Worm (Caenorhabditis elegans) whole organism, L4 larva: ENCODE data around the gene fbxb-58.

Experiments
- F10B5.3 ChIP-seq: sonication (generic microtip); optimal IDR thresholded peaks from 2 replicates; lab custom pipeline; 2016; ENCODE audit warnings: mild to moderate bottlenecking, missing genetic modification characterization, missing compliant biosample characterization
- F37D6.2 ChIP-seq: sonication (generic microtip); optimal IDR thresholded peaks from 2 replicates; lab custom pipeline; 2016; ENCODE audit warnings: mild to moderate bottlenecking, missing genetic modification characterization, missing compliant biosample characterization
- F44E2.7 ChIP-seq: fragments of 200-800 bp; sonication (Bioruptor generic); IDR thresholded peaks from 2 replicates; pipeline ENCODE4 v2.1.2; 2022; ENCODE audit warnings: missing genetic modification characterization, missing compliant biosample characterization
- Y48G9A.11 ChIP-seq: fragments of 200-800 bp; sonication (Bioruptor generic); IDR thresholded peaks from 2 replicates; pipeline ENCODE4 v1.3.6; 2022; ENCODE audit warnings: missing genetic modification reagents, missing genetic modification characterization, missing compliant biosample characterization
- aha-1 ChIP-seq: fragments of 150-350 bp; peaks from one replicate; lab custom pipeline; 2014; ENCODE audit warnings: missing biosample characterization, missing genetic modification characterization
- attf-4 ChIP-seq: sonication (generic microtip); optimal IDR thresholded peaks from 3 replicates; lab custom pipeline; 2017; ENCODE audit warnings: missing biosample characterization, missing genetic modification characterization
- ceh-62 ChIP-seq: sonication (generic microtip); optimal IDR thresholded peaks from 2 replicates; lab custom pipeline; 2017; ENCODE audit warnings: missing biosample characterization, missing genetic modification characterization
- daf-12 ChIP-seq: fragments of 150-350 bp; optimal IDR thresholded peaks from 2 replicates; lab custom pipeline; 2014; ENCODE audit warnings: missing biosample characterization, missing genetic modification reagents, missing genetic modification characterization
- daf-8 ChIP-seq: fragments of 200-800 bp; sonication (Bioruptor generic); IDR thresholded peaks from 2 replicates; pipeline ENCODE4 v1.3.6; 2022; ENCODE audit warnings: missing genetic modification characterization, missing compliant biosample characterization
- dmd-6 ChIP-seq: fragments of 200-800 bp; sonication (Bioruptor generic); IDR thresholded peaks from 2 replicates; pipeline ENCODE4 v1.3.6; 2022; ENCODE audit warnings: missing genetic modification reagents, missing genetic modification characterization, missing compliant biosample characterization
- dmd-8 ChIP-seq: fragments of 200-800 bp; sonication (Bioruptor generic); IDR thresholded peaks from 2 replicates; pipeline ENCODE4 v1.3.6; 2022; ENCODE audit warnings: missing genetic modification characterization, missing compliant biosample characterization
- duxl-1 ChIP-seq: sonication (generic microtip); optimal IDR thresholded peaks from 2 replicates; lab custom pipeline; 2016; ENCODE audit warnings: mild to moderate bottlenecking, missing genetic modification characterization, moderate library complexity, missing compliant biosample characterization; ENCODE audit not compliant: poor library complexity
- dve-1 ChIP-seq: sonication (generic microtip); optimal IDR thresholded peaks from 2 replicates; lab custom pipeline; 2017; ENCODE audit warnings: antibody characterized with exemption, mild to moderate bottlenecking, missing genetic modification characterization, missing compliant biosample characterization; ENCODE audit not compliant: insufficient read depth
- egl-43 ChIP-seq: fragments of 200-800 bp; sonication (Bioruptor generic); IDR thresholded peaks from 2 replicates; pipeline ENCODE4 v1.3.6; 2022; ENCODE audit warnings: missing genetic modification reagents, missing genetic modification characterization, missing compliant biosample characterization
- hlh-11 ChIP-seq: fragments of 200-800 bp; sonication (Bioruptor generic); optimal IDR thresholded peaks from 2 replicates; lab custom pipeline; 2018; ENCODE audit warnings: mild to moderate bottlenecking, missing genetic modification characterization, missing compliant biosample characterization
- hlh-30 ChIP-seq: sonication (generic microtip); optimal IDR thresholded peaks from 2 replicates; lab custom pipeline; 2017; ENCODE audit warnings: antibody characterized with exemption, mild to moderate bottlenecking, missing genetic modification characterization, missing compliant biosample characterization; ENCODE audit not compliant: insufficient read depth
- lsy-2 ChIP-seq, 2 experiments: fragments of 150-350 bp in 1 of 2; sonication (generic microtip) in 1 of 2; optimal IDR thresholded peaks; 2 replicates each; lab custom pipeline; 2014 to 2017; ENCODE audit warnings: missing biosample characterization in 2 of 2, missing genetic modification characterization in 2 of 2
- mdl-1 ChIP-seq, 2 experiments: fragments of 150-350 bp in 1 of 2; sonication (generic microtip) in 1 of 2; optimal IDR thresholded peaks; 2 replicates each; lab custom pipeline; 2014 to 2017; ENCODE audit warnings: missing biosample characterization in 2 of 2, missing genetic modification characterization in 2 of 2
- mep-1 ChIP-seq: fragments of 150-350 bp; sonication (generic microtip); optimal IDR thresholded peaks from 3 replicates; lab custom pipeline; 2014; ENCODE audit warnings: missing biosample characterization, missing genetic modification characterization
- nhr-28 ChIP-seq: fragments of 150-350 bp; optimal IDR thresholded peaks from 2 replicates; lab custom pipeline; 2014; ENCODE audit warnings: missing biosample characterization, missing genetic modification characterization
- nhr-76 ChIP-seq: fragments of 150-350 bp; optimal IDR thresholded peaks from 2 replicates; lab custom pipeline; 2014; ENCODE audit warnings: missing biosample characterization, missing genetic modification characterization
- pha-4 ChIP-seq, 2 experiments: fragments of 150-350 bp in 1 of 2; fragments of 200-800 bp in 1 of 2; sonication (Bioruptor generic) in 1 of 2; IDR thresholded peaks in 1 of 2; optimal IDR thresholded peaks in 1 of 2; 2 replicates each; pipeline versions ENCODE4 v1.3.6 to Lab custom; 2014 to 2022; ENCODE audit warnings: missing genetic modification characterization in 2 of 2, missing genetic modification reagents in 2 of 2, missing biosample characterization in 1 of 2, missing compliant biosample characterization in 1 of 2
- php-3 ChIP-seq: fragments of 200-800 bp; sonication (Bioruptor generic); IDR thresholded peaks from 2 replicates; pipeline ENCODE4 v1.3.6; 2022; ENCODE audit warnings: missing genetic modification reagents, missing genetic modification characterization, missing compliant biosample characterization
- pqm-1 ChIP-seq: sonication (generic microtip); optimal IDR thresholded peaks from 2 replicates; lab custom pipeline; 2017; ENCODE audit warnings: missing biosample characterization, missing genetic modification characterization
- rbr-2 ChIP-seq: sonication (generic microtip); optimal IDR thresholded peaks from 2 replicates; lab custom pipeline; 2016; ENCODE audit warnings: missing genotype, missing genetic modification characterization, missing compliant biosample characterization
- set-16 ChIP-seq: fragments of 200-800 bp; sonication (Bioruptor generic); IDR thresholded peaks from 2 replicates; pipeline ENCODE4 v1.3.6; 2022; ENCODE audit warnings: missing genetic modification reagents, missing genetic modification characterization, missing compliant biosample characterization
- skn-1 ChIP-seq: fragments of 150-350 bp; optimal IDR thresholded peaks from 2 replicates; lab custom pipeline; 2014; ENCODE audit warnings: missing biosample characterization, missing genetic modification characterization
- unc-39 ChIP-seq: sonication (generic microtip); optimal IDR thresholded peaks from 2 replicates; lab custom pipeline; 2017; ENCODE audit warnings: missing biosample characterization, missing genetic modification characterization
- unc-62 ChIP-seq, 3 experiments: fragments of 150-350 bp in 1 of 3; sonication (generic microtip); optimal IDR thresholded peaks in 2 of 3; peaks in 1 of 3; 1 replicate in 1 of 3; 2 replicates in 2 of 3; lab custom pipeline; 2014 to 2017; ENCODE audit warnings: missing biosample characterization in 3 of 3, missing genetic modification characterization in 3 of 3, missing genetic modification reagents in 3 of 3, missing genotype in 1 of 3
- vab-7 ChIP-seq: fragments of 200-800 bp; sonication (Bioruptor generic); IDR thresholded peaks from 2 replicates; pipeline ENCODE4 v1.3.6; 2022; ENCODE audit warnings: missing genetic modification reagents, missing genetic modification characterization, missing compliant biosample characterization
- ztf-7 ChIP-seq: fragments of 150-350 bp; optimal IDR thresholded peaks from 2 replicates; lab custom pipeline; 2014; ENCODE audit warnings: missing biosample characterization, missing genetic modification characterization

fbxb-58 gene

DNA sequence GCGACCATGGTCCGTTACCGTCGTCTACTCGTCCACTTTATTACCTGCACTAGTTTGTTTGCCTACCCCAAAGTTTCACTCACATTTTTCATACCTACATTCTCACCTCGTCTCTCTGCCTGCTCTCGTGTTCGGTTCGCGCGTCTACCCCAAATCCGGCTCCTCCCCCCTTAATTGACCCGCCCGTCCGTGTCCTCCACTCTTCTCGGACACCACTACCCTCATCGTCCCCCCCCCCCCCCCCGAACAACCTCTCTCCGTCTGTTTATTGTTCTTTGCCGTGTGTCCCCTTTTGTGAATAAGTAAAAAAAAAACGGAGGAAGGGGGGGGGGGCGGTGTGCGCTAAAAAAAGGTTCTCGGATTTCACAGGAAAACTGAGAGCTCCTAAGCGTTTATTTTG, 24.9 kb upstream of the fbxb-58 start:
- no peak for TF ChIP-seq nhr-76 (tag; lab: Kevin White, UChicago)
- no peak for TF ChIP-seq dve-1
- TF ChIP-seq hlh-30 (tag; lab: Kevin White, UChicago): no peak
- no peak for TF ChIP-seq attf-4 (tag; lab: Kevin White, UChicago)
- TF ChIP-seq mdl-1 (tag; optimal IDR thresholded peaks at IDR 0.05; lab: Kevin White, UChicago): no peak
- peak; percentile 84 for TF ChIP-seq set-16 (GFP tag; lab: Robert Waterston, UW)
- TF ChIP-seq Y48G9A.11 (GFP tag; lab: Robert Waterston, UW): no peak
- TF ChIP-seq pha-4 (GFP tag; IDR thresholded peaks at IDR 0.05; lab: Robert Waterston, UW): peak; percentile 25; the same call in 1 of the 2 replicates
- no peak for TF ChIP-seq pha-4 (tag; optimal IDR thresholded peaks at IDR 0.05; lab: Kevin White, UChicago)
- TF ChIP-seq vab-7 (GFP tag; lab: Robert Waterston, UW): no peak
- TF ChIP-seq F10B5.3: no peak
- TF ChIP-seq ztf-7 (tag; lab: Kevin White, UChicago): no peak
- no peak for TF ChIP-seq duxl-1 (tag; lab: Kevin White, UChicago)

DNA sequence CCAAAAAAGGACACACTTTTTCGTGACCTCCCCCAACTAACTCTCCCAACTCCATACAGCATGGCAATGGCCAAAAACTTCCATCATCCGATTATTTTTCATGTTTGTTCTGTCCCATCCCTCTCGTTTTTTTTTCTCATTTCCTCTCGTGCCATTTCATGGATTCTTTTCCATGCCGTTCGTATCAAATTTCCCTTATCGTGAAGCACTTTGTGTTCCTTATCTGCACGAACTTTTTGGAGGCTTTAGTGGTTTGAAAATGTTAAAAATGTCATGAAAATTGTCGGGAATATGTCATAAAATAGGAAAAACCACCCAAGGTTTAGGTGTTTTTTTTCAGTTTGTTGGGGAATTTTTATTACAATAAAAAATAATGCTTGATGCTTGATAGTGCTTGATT, 24.2 kb upstream of the fbxb-58 start:
- no peak for TF ChIP-seq lsy-2 (tag; optimal IDR thresholded peaks at IDR 0.05; lab: Kevin White, UChicago)
- peak; percentile 36 for TF ChIP-seq dmd-6 (GFP tag; lab: Robert Waterston, UW)
- no peak for TF ChIP-seq rbr-2
- no peak for TF ChIP-seq skn-1 (tag; lab: Kevin White, UChicago)
- TF ChIP-seq php-3: 0 out of 2 replicates have a peak, but pooled peaks have one; percentile 20
- TF ChIP-seq ceh-62 (tag; lab: Kevin White, UChicago): no peak
- TF ChIP-seq nhr-28 (tag; lab: Kevin White, UChicago): peak; percentile 19
- no peak for TF ChIP-seq hlh-11
- no peak for TF ChIP-seq dmd-8 (GFP tag; lab: Robert Waterston, UW)
- peak; percentile 74 for TF ChIP-seq pqm-1 (tag; lab: Kevin White, UChicago)
- no peak for TF ChIP-seq attf-4 (tag; lab: Kevin White, UChicago)

DNA sequence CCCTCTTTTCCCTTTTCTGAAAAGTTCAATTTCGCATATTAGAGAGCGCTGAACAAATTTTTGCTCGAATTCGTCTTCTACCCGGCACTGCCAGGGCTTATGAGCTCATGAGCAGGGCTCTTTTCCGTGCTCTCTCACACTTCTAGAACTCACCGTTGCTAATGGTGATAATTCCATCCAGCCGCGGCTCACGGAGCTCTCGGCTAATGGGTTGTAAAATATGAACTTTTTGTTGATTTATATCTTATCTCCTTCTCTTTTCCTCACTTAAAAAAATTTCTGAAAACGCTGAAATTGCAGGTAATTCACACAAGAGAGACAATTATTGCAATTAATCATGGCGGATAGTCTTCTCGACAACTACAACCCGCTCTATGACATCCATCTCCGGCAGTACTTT, 23.3 kb upstream of the fbxb-58 start, which contains the start of gene H11E01.3:
TSS of gene H11E01.3 (plus strand) at position 301 of the 400 bp plus-strand sequence.
- no peak for TF ChIP-seq daf-12 (tag; lab: Kevin White, UChicago)
- TF ChIP-seq mep-1 (tag; lab: Kevin White, UChicago): no peak
- no peak for TF ChIP-seq F37D6.2 (tag; lab: Kevin White, UChicago)

DNA sequence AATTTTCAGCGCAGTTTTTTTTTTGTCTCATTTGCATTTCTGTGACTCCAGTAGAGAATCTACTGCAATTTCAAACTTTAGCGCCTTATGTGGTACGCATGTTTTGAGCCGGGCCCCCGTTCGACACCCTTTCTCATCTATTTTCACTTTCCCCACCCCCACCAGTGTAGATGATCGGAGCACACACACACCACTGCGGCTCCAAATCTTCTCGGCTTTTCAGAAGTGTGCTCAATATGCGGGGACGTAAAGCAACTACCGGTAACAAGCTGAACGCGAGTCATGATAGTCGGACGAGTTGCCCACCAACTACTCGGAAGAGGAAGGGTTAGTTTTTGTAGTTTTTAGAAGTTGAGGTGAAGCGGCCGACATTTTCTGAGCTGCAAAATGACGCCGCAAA, 15.0 kb upstream of the fbxb-58 start:
- TF ChIP-seq unc-62 (GFP tag; optimal IDR thresholded peaks at IDR 0.05 in 1 of 2; lab: Kevin White, UChicago) (peak in 1 of 2 experiments; percentile 85), unc-62 (tag; optimal IDR thresholded peaks at IDR 0.05; lab: Kevin White, UChicago) (no peak), egl-43 (peak; percentile 55; the same call in 1 of the 2 replicates), unc-39 (tag; lab: Kevin White, UChicago) (no peak), F44E2.7 (GFP tag; lab: Robert Waterston, UW) (no peak)

DNA sequence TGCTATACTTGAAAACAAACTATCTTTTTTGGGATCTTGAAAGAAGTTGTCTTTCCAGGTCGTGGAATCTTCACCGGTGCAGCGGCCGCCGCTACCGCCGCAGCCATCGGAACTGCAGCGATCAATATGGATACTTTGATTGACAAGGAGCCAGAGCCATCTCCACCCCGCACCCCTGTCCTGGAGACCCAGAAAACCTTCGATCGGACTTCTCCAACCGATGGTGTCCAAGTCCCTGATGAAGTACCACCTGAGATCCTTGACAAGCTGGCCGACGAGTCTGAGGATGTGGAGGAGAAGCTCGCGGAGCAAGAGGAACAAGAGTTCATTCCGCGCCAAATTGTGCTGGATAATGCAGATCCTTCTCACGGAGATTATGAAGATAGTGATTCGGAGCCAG, 14.1 kb upstream of the fbxb-58 start:
- TF ChIP-seq aha-1 (tag; lab: Kevin White, UChicago) (peak; percentile 30), set-16 (GFP tag; lab: Robert Waterston, UW) (peak; percentile 70), duxl-1 (tag; lab: Kevin White, UChicago) (no peak), daf-8 (GFP tag; lab: Robert Waterston, UW) (no peak), unc-39 (tag; lab: Kevin White, UChicago) (no peak)
